Fruit fly (Drosophila melanogaster) whole organism, embryonic: Measurements from ENCODE around the gene CG42781.

Experiments
- Bdp1 ChIP-seq: fragments of 200-800 bp; sonication (Bioruptor generic); optimal IDR thresholded peaks from 3 replicates; lab custom pipeline; 2016; ENCODE audit warnings: missing biosample characterization, missing genetic modification characterization
- CG10321 ChIP-seq: fragments of 200-800 bp; sonication (Bioruptor generic); IDR thresholded peaks from 2 replicates; pipeline ENCODE4 v1.3.6; 2022; ENCODE audit warnings: missing biosample characterization, missing genetic modification characterization
- CG11247 ChIP-seq: fragments of 200-800 bp; sonication (Bioruptor generic); IDR thresholded peaks from 2 replicates; pipeline ENCODE4 v1.3.6; 2022; ENCODE audit warnings: missing biosample characterization, missing genetic modification characterization
- CG12219 ChIP-seq: fragments of 200-800 bp; sonication (Bioruptor generic); optimal IDR thresholded peaks from 3 replicates; lab custom pipeline; 2018; ENCODE audit warnings: missing biosample characterization, mild to moderate bottlenecking, missing genetic modification characterization
- CG12744 ChIP-seq: fragments of 200-800 bp; sonication (Bioruptor generic); optimal IDR thresholded peaks from 2 replicates; lab custom pipeline; 2016; ENCODE audit warnings: missing biosample characterization, missing genetic modification characterization
- CG14441 ChIP-seq: fragments of 200-800 bp; sonication (Bioruptor generic); IDR thresholded peaks from 2 replicates; pipeline ENCODE4 v1.3.6; 2022; ENCODE audit warnings: missing biosample characterization, missing genetic modification characterization
- CG15514 ChIP-seq: fragments of 200-800 bp; sonication (Bioruptor generic); optimal IDR thresholded peaks from 3 replicates; lab custom pipeline; 2017; ENCODE audit warnings: missing biosample characterization, missing genetic modification characterization, mild to moderate bottlenecking, moderate library complexity, missing genetic modification reagents
- CG15601 ChIP-seq: fragments of 200-800 bp; sonication (Bioruptor generic); optimal IDR thresholded peaks from 3 replicates; lab custom pipeline; 2019; ENCODE audit warnings: missing biosample characterization, mild to moderate bottlenecking, missing genetic modification characterization, moderate library complexity
- CG17186 ChIP-seq: fragments of 200-800 bp; sonication (Bioruptor generic); optimal IDR thresholded peaks from 3 replicates; lab custom pipeline; 2017; ENCODE audit warnings: missing biosample characterization, missing genetic modification reagents, missing genetic modification characterization
- CG18011 ChIP-seq: fragments of 200-800 bp; sonication (Bioruptor generic); optimal IDR thresholded peaks from 2 replicates; lab custom pipeline; 2017; ENCODE audit warnings: missing biosample characterization, missing genetic modification characterization, mild to moderate bottlenecking, moderate library complexity, missing genotype
- CG1832 ChIP-seq: fragments of 200-800 bp; sonication (Bioruptor generic); optimal IDR thresholded peaks from 2 replicates; lab custom pipeline; 2017; ENCODE audit warnings: missing biosample characterization, mild to moderate bottlenecking, missing genetic modification characterization, inconsistent platforms
- CG2199 ChIP-seq: fragments of 200-800 bp; sonication (Bioruptor generic); IDR thresholded peaks from 3 replicates; pipeline ENCODE4 v1.3.6; 2022; ENCODE audit warnings: missing biosample characterization, missing genetic modification characterization
- CG31365 ChIP-seq: fragments of 200-800 bp; sonication (Bioruptor generic); optimal IDR thresholded peaks from 2 replicates; lab custom pipeline; 2018; ENCODE audit warnings: missing biosample characterization, mild to moderate bottlenecking, missing genetic modification characterization
- CG32772 ChIP-seq: fragments of 200-800 bp; sonication (Bioruptor generic); IDR thresholded peaks from 2 replicates; pipeline ENCODE4 v1.3.6; 2022; ENCODE audit warnings: missing biosample characterization, missing genetic modification characterization
- CG3847 ChIP-seq: fragments of 200-800 bp; sonication (Bioruptor generic); IDR thresholded peaks from 2 replicates; pipeline ENCODE4 v1.3.6; 2022; ENCODE audit warnings: missing biosample characterization, missing genetic modification characterization
- CG4360 ChIP-seq: fragments of 200-800 bp; sonication (Bioruptor generic); IDR thresholded peaks from 2 replicates; pipeline ENCODE4 v1.3.6; 2022; ENCODE audit warnings: missing biosample characterization, missing genetic modification characterization
- CG7786 ChIP-seq: fragments of 200-800 bp; sonication (Bioruptor generic); optimal IDR thresholded peaks from 2 replicates; lab custom pipeline; 2016; ENCODE audit warnings: missing biosample characterization, missing genetic modification characterization
- CG8478 ChIP-seq: fragments of >200 bp; optimal IDR thresholded peaks from 2 replicates; lab custom pipeline; 2018
- CG9727 ChIP-seq: fragments of 200-800 bp; sonication (Bioruptor generic); optimal IDR thresholded peaks from 3 replicates; lab custom pipeline; 2017; ENCODE audit warnings: missing biosample characterization, mild to moderate bottlenecking, missing genetic modification characterization
- CTCF ChIP-seq: fragments of 200-800 bp; sonication (Bioruptor generic); optimal IDR thresholded peaks from 2 replicates; lab custom pipeline; 2017; ENCODE audit warnings: missing biosample characterization, mild to moderate bottlenecking, missing genetic modification characterization, moderate library complexity
- Camta ChIP-seq: fragments of 200-800 bp; sonication (Bioruptor generic); optimal IDR thresholded peaks from 2 replicates; lab custom pipeline; 2016; ENCODE audit warnings: missing biosample characterization, missing genetic modification characterization
- Deaf1 ChIP-seq: fragments of 200-800 bp; optimal IDR thresholded peaks from 3 replicates; lab custom pipeline; 2019; ENCODE audit warnings: missing biosample characterization, mild to moderate bottlenecking, missing genetic modification characterization, moderate library complexity
- Dll ChIP-seq: fragments of 200-800 bp; sonication (Bioruptor generic); IDR thresholded peaks from 4 replicates; pipeline ENCODE4 v1.3.6; 2022; ENCODE audit warnings: missing biosample characterization, missing genetic modification characterization; ENCODE audit not compliant: partially characterized antibody
- Ets65A ChIP-seq: fragments of 200-800 bp; sonication (Bioruptor generic); peaks from one replicate; lab custom pipeline; 2016; ENCODE audit warnings: missing biosample characterization, missing genetic modification characterization
- H15 ChIP-seq: fragments of 200-800 bp; sonication (Bioruptor generic); IDR thresholded peaks from 3 replicates; pipeline ENCODE4 v1.3.6; 2022; ENCODE audit warnings: missing biosample characterization, missing genetic modification characterization
- Hr3 ChIP-seq: fragments of 200-800 bp; sonication (Bioruptor generic); optimal IDR thresholded peaks from 3 replicates; lab custom pipeline; 2016; ENCODE audit warnings: missing biosample characterization, missing genetic modification characterization
- Myb ChIP-seq: fragments of 200-800 bp; sonication (Bioruptor generic); optimal IDR thresholded peaks from 2 replicates; lab custom pipeline; 2016; ENCODE audit warnings: missing biosample characterization, missing genetic modification characterization
- Nf-YA ChIP-seq: fragments of 200-800 bp; sonication (Bioruptor generic); IDR thresholded peaks from 2 replicates; pipeline ENCODE4 v1.3.6; 2022; ENCODE audit warnings: missing biosample characterization, missing genetic modification characterization
- Nf-YB ChIP-seq: fragments of 200-800 bp; sonication (Bioruptor generic); optimal IDR thresholded peaks from 3 replicates; lab custom pipeline; 2019; ENCODE audit warnings: missing biosample characterization, mild to moderate bottlenecking, missing genetic modification characterization, moderate library complexity
- Nf-YC ChIP-seq: fragments of 200-800 bp; optimal IDR thresholded peaks from 3 replicates; lab custom pipeline; 2019; ENCODE audit warnings: missing biosample characterization, mild to moderate bottlenecking, missing genetic modification characterization, moderate library complexity
- bbx ChIP-seq: fragments of 200-800 bp; sonication (Bioruptor generic); IDR thresholded peaks from 2 replicates; pipeline ENCODE4 v1.3.6; 2022; ENCODE audit warnings: missing biosample characterization, missing genetic modification characterization; ENCODE audit not compliant: partially characterized antibody
- cg ChIP-seq: fragments of 200-800 bp; sonication (Bioruptor generic); optimal IDR thresholded peaks from 3 replicates; lab custom pipeline; 2019; ENCODE audit warnings: missing biosample characterization, mild to moderate bottlenecking, missing genetic modification characterization, moderate library complexity
- ci ChIP-seq: fragments of 200-800 bp; sonication (Bioruptor generic); IDR thresholded peaks from 3 replicates; pipeline ENCODE4 v1.3.6; 2022; ENCODE audit warnings: missing biosample characterization, missing genetic modification characterization
- crol ChIP-seq: fragments of 200-800 bp; sonication (Bioruptor generic); IDR thresholded peaks from 2 replicates; pipeline ENCODE4 v1.3.6; 2022; ENCODE audit warnings: missing biosample characterization, missing genetic modification characterization
- dan ChIP-seq: fragments of 200-800 bp; sonication (Bioruptor generic); IDR thresholded peaks from 2 replicates; pipeline ENCODE4 v1.3.6; 2022; ENCODE audit warnings: missing biosample characterization, missing genetic modification characterization
- disco-r ChIP-seq: fragments of 200-800 bp; sonication (Bioruptor generic); optimal IDR thresholded peaks from 2 replicates; lab custom pipeline; 2016; ENCODE audit warnings: missing biosample characterization, missing genetic modification characterization
- en ChIP-seq: fragments of 200-800 bp; sonication (Bioruptor generic); optimal IDR thresholded peaks from 2 replicates; lab custom pipeline; 2016; ENCODE audit warnings: missing biosample characterization, missing genetic modification characterization
- ewg ChIP-seq: fragments of 200-800 bp; sonication (Bioruptor generic); optimal IDR thresholded peaks from 3 replicates; lab custom pipeline; 2017; ENCODE audit warnings: mild to moderate bottlenecking, missing biosample characterization, missing genetic modification reagents, missing genetic modification characterization
- grau ChIP-seq: fragments of 200-800 bp; optimal IDR thresholded peaks from 3 replicates; lab custom pipeline; 2019; ENCODE audit warnings: missing biosample characterization, mild to moderate bottlenecking, missing genetic modification characterization, moderate library complexity
- gro ChIP-seq: fragments of 200-800 bp; sonication (Bioruptor generic); optimal IDR thresholded peaks from 2 replicates; lab custom pipeline; 2016; ENCODE audit warnings: missing biosample characterization, missing genetic modification characterization
- lmd ChIP-seq: fragments of 200-800 bp; sonication (Bioruptor generic); IDR thresholded peaks from 2 replicates; pipeline ENCODE4 v1.3.6; 2022; ENCODE audit warnings: missing biosample characterization, missing genetic modification characterization
- pb ChIP-seq: fragments of 200-800 bp; sonication (Bioruptor generic); optimal IDR thresholded peaks from 3 replicates; lab custom pipeline; 2016; ENCODE audit warnings: missing biosample characterization, missing genetic modification characterization
- pum ChIP-seq: fragments of 200-800 bp; sonication (Bioruptor generic); optimal IDR thresholded peaks from 2 replicates; lab custom pipeline; 2016; ENCODE audit warnings: missing biosample characterization, missing genetic modification characterization
- ranshi ChIP-seq: fragments of 200-800 bp; sonication (Bioruptor generic); IDR thresholded peaks from 2 replicates; pipeline ENCODE4 v1.3.6; 2022; ENCODE audit warnings: missing biosample characterization, missing genetic modification characterization
- sd ChIP-seq: fragments of 200-800 bp; sonication (Bioruptor generic); optimal IDR thresholded peaks from 3 replicates; lab custom pipeline; 2018; ENCODE audit warnings: missing biosample characterization, mild to moderate bottlenecking, missing genetic modification characterization, moderate library complexity
- sens ChIP-seq: fragments of 200-800 bp; sonication (Bioruptor generic); peaks from one replicate; lab custom pipeline; 2016; ENCODE audit warnings: missing biosample characterization, missing genetic modification characterization
- sens-2 ChIP-seq: fragments of 200-800 bp; sonication (Bioruptor generic); IDR thresholded peaks from 2 replicates; pipeline ENCODE4 v1.3.6; 2022; ENCODE audit warnings: missing biosample characterization, missing genetic modification characterization
- stwl ChIP-seq: fragments of 200-800 bp; sonication (Bioruptor generic); optimal IDR thresholded peaks from 3 replicates; lab custom pipeline; 2018; ENCODE audit warnings: missing biosample characterization, mild to moderate bottlenecking, missing genetic modification characterization, moderate library complexity
- usp ChIP-seq: fragments of >200 bp; optimal IDR thresholded peaks from 2 replicates; lab custom pipeline; 2017; ENCODE audit warnings: missing biosample characterization, missing genetic modification characterization
- z ChIP-seq: fragments of 200-800 bp; sonication (Bioruptor generic); IDR thresholded peaks from 3 replicates; pipeline ENCODE4 v1.3.6; 2022; ENCODE audit warnings: missing biosample characterization, missing genetic modification characterization

Gene CG42781

dm6 chrX:7372475-7372874, 10.3 kb downstream of the CG42781 start:
- TF ChIP-seq sens (GFP tag; lab: Kevin White, UChicago) (peak; percentile 51), Nf-YB (GFP tag; lab: Kevin White, UChicago) (no peak), Ets65A (peak; percentile 30)

- no peak for TF ChIP-seq H15 (GFP tag; lab: Robert Waterston, UW)
- peak; percentile 74 for TF ChIP-seq CG10321 (GFP tag; lab: Robert Waterston, UW)
- TF ChIP-seq Deaf1, result peak; percentile 66
- 0 out of 3 replicates have a peak, but pooled peaks have one; percentile 17 for TF ChIP-seq CG2199 (GFP tag; lab: Robert Waterston, UW)
- peak; percentile 26 for TF ChIP-seq cg (GFP tag; lab: Kevin White, UChicago)
- peak; percentile 94 for TF ChIP-seq Nf-YC (tag; lab: Kevin White, UChicago)
- TF ChIP-seq Ets65A, result peak; percentile 3
- TF ChIP-seq z (GFP tag; lab: Robert Waterston, UW), result peak; percentile 39; the same call in 1 of the 3 replicates
- TF ChIP-seq CG14441, result no peak
- 0 out of 2 replicates have a peak, but pooled peaks have one; percentile 12 for TF ChIP-seq Nf-YA (GFP tag; lab: Robert Waterston, UW)
- peak; percentile 40 for TF ChIP-seq CG1832 (GFP tag; lab: Kevin White, UChicago)
- peak; percentile 93 for TF ChIP-seq Nf-YB (GFP tag; lab: Kevin White, UChicago)
- no peak for TF ChIP-seq sens-2 (GFP tag; lab: Robert Waterston, UW)
Measured at dm6 chrX:7368361-7368760, 14.4 kb downstream of the CG42781 start.

dm6 chrX:7358496-7358895, 24.3 kb downstream of the CG42781 start, which contains the start of gene CG1999:
TSS of gene CG1999 (plus strand) at chrX:7358796.
- TF ChIP-seq ranshi, result no peak
- TF ChIP-seq CG15514 (GFP tag; lab: Kevin White, UChicago), result no peak
- TF ChIP-seq CG32772, result no peak
- TF ChIP-seq ewg (GFP tag; lab: Kevin White, UChicago), result no peak
- no peak for TF ChIP-seq usp (GFP tag; lab: Kevin White, UChicago)
- TF ChIP-seq disco-r (GFP tag; lab: Kevin White, UChicago), result no peak
- no peak for TF ChIP-seq CG7786 (GFP tag; lab: Kevin White, UChicago)
- no peak for TF ChIP-seq pum
- no peak for TF ChIP-seq en
- TF ChIP-seq CG3847 (GFP tag; lab: Robert Waterston, UW), result no peak
- TF ChIP-seq CG4360 (GFP tag; lab: Robert Waterston, UW), result no peak
- TF ChIP-seq CG8478 (lab: Kevin White, UChicago), result no peak
- TF ChIP-seq sd (tag; lab: Kevin White, UChicago), result no peak
- no peak for TF ChIP-seq Bdp1 (GFP tag; lab: Kevin White, UChicago)
- TF ChIP-seq CG17186, result no peak
- no peak for TF ChIP-seq CG12744 (GFP tag; lab: Kevin White, UChicago)
- TF ChIP-seq crol (GFP tag; lab: Robert Waterston, UW), result no peak
- no peak for TF ChIP-seq CG18011 (GFP tag; lab: Kevin White, UChicago)
- TF ChIP-seq grau (tag; lab: Kevin White, UChicago), result no peak

- TF ChIP-seq CG2199 (GFP tag; lab: Robert Waterston, UW) (0 out of 3 replicates have a peak, but pooled peaks have one; percentile 43), CG11247 (no peak), lmd (GFP tag; lab: Robert Waterston, UW) (no peak), Camta (GFP tag; lab: Kevin White, UChicago) (no peak), CG15601 (tag; lab: Kevin White, UChicago) (no peak), Hr3 (GFP tag; lab: Kevin White, UChicago) (no peak), bbx (GFP tag; lab: Robert Waterston, UW) (no peak), CTCF (GFP tag; lab: Kevin White, UChicago) (peak; percentile 86), CG9727 (GFP tag; lab: Kevin White, UChicago) (no peak), CG31365 (peak; percentile 89), Myb (GFP tag; lab: Kevin White, UChicago) (no peak), stwl (tag; lab: Kevin White, UChicago) (peak; percentile 52), dan (GFP tag; lab: Robert Waterston, UW) (no peak), pb (no peak), Dll (GFP tag; lab: Robert Waterston, UW) (no peak), gro (GFP tag; lab: Kevin White, UChicago) (no peak), CG12219 (GFP tag; lab: Kevin White, UChicago) (no peak), ci (GFP tag; lab: Robert Waterston, UW) (no peak)
Measured at dm6 chrX:7349963-7350362, 32.8 kb downstream of the CG42781 start.
